Fruit fly (Drosophila melanogaster): ENCODE measurements around the gene Or85f.
A peak's percentile ranks its signal among the peaks of the same experiment; 100 is the strongest.

Gene Or85f

DNA sequence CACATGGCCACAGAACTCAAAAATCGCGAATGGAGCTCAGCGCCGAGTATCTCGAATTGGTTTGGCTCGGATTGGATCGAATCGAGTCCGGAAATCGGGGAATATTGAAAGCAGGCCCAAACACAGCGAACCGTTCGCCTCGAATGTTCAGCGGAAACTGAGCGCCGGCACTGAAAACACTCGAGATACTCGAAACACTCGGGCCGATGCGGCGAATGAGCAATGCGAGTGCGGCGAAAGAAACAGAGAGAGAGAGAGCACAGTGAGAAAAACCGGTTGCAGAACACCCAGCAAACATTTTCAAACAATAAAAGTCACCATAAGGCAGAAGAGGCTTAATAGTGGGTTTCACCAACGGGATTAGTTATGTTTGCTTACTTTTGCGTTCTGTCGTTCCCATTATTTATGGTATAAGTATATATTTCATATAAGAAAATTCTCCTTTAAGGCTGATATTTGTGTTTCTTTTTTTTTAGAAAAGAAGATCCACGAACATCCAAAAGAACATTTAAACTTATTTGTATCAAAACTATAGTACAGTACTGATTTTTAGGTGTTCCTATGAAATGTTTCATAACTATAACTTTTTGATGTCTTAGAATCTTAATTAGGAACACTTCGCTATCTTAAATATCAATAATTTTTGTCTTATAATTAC lies 3.5 kb upstream of the Or85f start, which contains the start of gene FER (continued):
- TF ChIP-seq CG17802 (tag; optimal IDR thresholded peaks at IDR 0.05), result no peak
- peak; percentile 22 for TF ChIP-seq CG7786 (GFP tag; optimal IDR thresholded peaks at IDR 0.05)
- peak; percentile 57 for TF ChIP-seq pfk (GFP tag; optimal IDR thresholded peaks at IDR 0.05)
- TF ChIP-seq Eip74EF (GFP tag; optimal IDR thresholded peaks at IDR 0.05), result peak in 1 of 2 experiments; percentile 84
- TF ChIP-seq bbx (GFP tag; IDR thresholded peaks at IDR 0.05; ENCODE audit: partially characterized antibody), result peak; percentile 80
- TF ChIP-seq tup (GFP tag; optimal IDR thresholded peaks at IDR 0.05), result no peak
- TF ChIP-seq lov (optimal IDR thresholded peaks at IDR 0.05), result no peak
- 0 out of 3 replicates have a peak, but pooled peaks have one; percentile 73 for TF ChIP-seq lov (GFP tag; IDR thresholded peaks at IDR 0.05)
- no peak for TF ChIP-seq phol (tag; optimal IDR thresholded peaks at IDR 0.05)
- peak; percentile 36; the same call in 1 of the 2 replicates for TF ChIP-seq CG14014 (GFP tag; IDR thresholded peaks at IDR 0.05)
- TF ChIP-seq CG9797 (GFP tag; optimal IDR thresholded peaks at IDR 0.05), result no peak
- no peak for TF ChIP-seq Sox100B (GFP tag; optimal IDR thresholded peaks at IDR 0.05)
- peak; percentile 23 for TF ChIP-seq CG3281 (GFP tag; optimal IDR thresholded peaks at IDR 0.05)
- no peak for TF ChIP-seq CG11085 (GFP tag; IDR thresholded peaks at IDR 0.05)
- no peak for TF ChIP-seq zen (tag; optimal IDR thresholded peaks at IDR 0.05)
- no peak for TF ChIP-seq sens-2 (GFP tag; IDR thresholded peaks at IDR 0.05)
- TF ChIP-seq CG7987 (GFP tag; optimal IDR thresholded peaks at IDR 0.05), result peak; percentile 88
- TF ChIP-seq CG9609 (GFP tag; optimal IDR thresholded peaks at IDR 0.05), result no peak
- TF ChIP-seq CG6689 (GFP tag; IDR thresholded peaks at IDR 0.05), result no peak
- no peak for TF ChIP-seq CG6654 (GFP tag; optimal IDR thresholded peaks at IDR 0.05)
- TF ChIP-seq rib (GFP tag; IDR thresholded peaks at IDR 0.05), result peak; percentile 81
- TF ChIP-seq CG10147 (GFP tag; optimal IDR thresholded peaks at IDR 0.05), result no peak
- TF ChIP-seq prd (optimal IDR thresholded peaks at IDR 0.05), result no peak
- 0 out of 3 replicates have a peak, but pooled peaks have one; percentile 29 for TF ChIP-seq prd (GFP tag; IDR thresholded peaks at IDR 0.05)
- peak; percentile 55 for TF ChIP-seq unc-4 (GFP tag; IDR thresholded peaks at IDR 0.05; ENCODE audit: partially characterized antibody)
- peak; percentile 36 for TF ChIP-seq pb (GFP tag; optimal IDR thresholded peaks at IDR 0.05)
- TF ChIP-seq dpn (GFP tag; optimal IDR thresholded peaks at IDR 0.05), result peak; percentile 19 to 31
- TF ChIP-seq CG31441 (GFP tag; IDR thresholded peaks at IDR 0.05), result no peak; the same call in 1 of the 2 replicates
- peak; percentile 58 for TF ChIP-seq onecut (GFP tag; IDR thresholded peaks at IDR 0.05)
- no peak for TF ChIP-seq CG14667 (GFP tag; IDR thresholded peaks at IDR 0.05)
- no peak for TF ChIP-seq ssp (GFP tag; IDR thresholded peaks at IDR 0.05)
- TF ChIP-seq hbn (GFP tag; IDR thresholded peaks at IDR 0.05; ENCODE audit: partially characterized antibody), result 0 out of 2 replicates have a peak, but pooled peaks have one; percentile 15
- no peak for TF ChIP-seq toy (GFP tag; IDR thresholded peaks at IDR 0.05)
- TF ChIP-seq CG1602 (GFP tag; optimal IDR thresholded peaks at IDR 0.05), result peak; percentile 47
- TF ChIP-seq CG8388 (GFP tag; optimal IDR thresholded peaks at IDR 0.05), result peak; percentile 29
- TF ChIP-seq bab2 (GFP tag; optimal IDR thresholded peaks at IDR 0.05), result no peak
- no peak for TF ChIP-seq CG3407 (GFP tag; optimal IDR thresholded peaks at IDR 0.05)
- TF ChIP-seq Ets97D (GFP tag; optimal IDR thresholded peaks at IDR 0.05), result no peak
- no peak for TF ChIP-seq CG17186 (GFP tag; optimal IDR thresholded peaks at IDR 0.05)
- peak; percentile 78 for TF ChIP-seq CG1832 (GFP tag; optimal IDR thresholded peaks at IDR 0.05)
- no peak for TF ChIP-seq CG4404 (GFP tag; IDR thresholded peaks at IDR 0.05)
- TF ChIP-seq CG12219 (GFP tag; optimal IDR thresholded peaks at IDR 0.05), result peak; percentile 55
- 0 out of 2 replicates have a peak, but pooled peaks have one; percentile 45 for TF ChIP-seq Awh (GFP tag; IDR thresholded peaks at IDR 0.05)
- TF ChIP-seq Doc2 (GFP tag; IDR thresholded peaks at IDR 0.05), result no peak
- no peak for TF ChIP-seq run (tag; optimal IDR thresholded peaks at IDR 0.05)
- TF ChIP-seq twi (tag; optimal IDR thresholded peaks at IDR 0.05), result no peak
- TF ChIP-seq tll (GFP tag; optimal IDR thresholded peaks at IDR 0.05), result peak in 1 of 2 experiments; percentile 50
- TF ChIP-seq CG15269 (tag; optimal IDR thresholded peaks at IDR 0.05), result peak; percentile 27
- no peak for TF ChIP-seq Atf-2 (GFP tag; optimal IDR thresholded peaks at IDR 0.05)
